Fruit fly (Drosophila melanogaster): ENCODE measurements around the gene CG11726.

CG11726 gene

dm6 chr3L:11424858-11425257 lies 30.4 kb downstream of the CG11726 start, which contains the start of gene CG7560:
Gene CG7560 (plus strand): TSS chr3L:11425158.
- TF ChIP-seq CG33017 (tag; optimal IDR thresholded peaks at IDR 0.05) (no peak), CG14711 (tag; optimal IDR thresholded peaks at IDR 0.05) (no peak), toe (GFP tag; optimal IDR thresholded peaks at IDR 0.05) (no peak), kay (GFP tag; ENCODE audit: borderline replicate concordance) (no peak), CG11617 (GFP tag; optimal IDR thresholded peaks at IDR 0.05) (no peak), cic (GFP tag; optimal IDR thresholded peaks at IDR 0.05) (no peak), CG7045 (GFP tag; optimal IDR thresholded peaks at IDR 0.05) (no peak), CG1620 (GFP tag; optimal IDR thresholded peaks at IDR 0.05) (no peak), CG5204 (GFP tag; optimal IDR thresholded peaks at IDR 0.05) (no peak), Clk (GFP tag; optimal IDR thresholded peaks at IDR 0.05) (no peak), CG12768 (GFP tag; optimal IDR thresholded peaks at IDR 0.05) (no peak), CG7101 (tag; optimal IDR thresholded peaks at IDR 0.05) (no peak), Mnt (GFP tag; optimal IDR thresholded peaks at IDR 0.05) (no peak), bab1 (GFP tag; optimal IDR thresholded peaks at IDR 0.05) (no peak), ovo (GFP tag; optimal IDR thresholded peaks at IDR 0.05) (no peak), tj (GFP tag; optimal IDR thresholded peaks at IDR 0.05) (no peak), Crg-1 (GFP tag; optimal IDR thresholded peaks at IDR 0.05) (no peak), Hr96 (GFP tag; optimal IDR thresholded peaks at IDR 0.05) (no peak)

dm6 chr3L:11428390-11428789 lies 33.9 kb downstream of the CG11726 start:
- TF ChIP-seq CG11617 (GFP tag; optimal IDR thresholded peaks at IDR 0.05) (no peak), kay (GFP tag; ENCODE audit: borderline replicate concordance) (peak; percentile 38), cic (GFP tag; optimal IDR thresholded peaks at IDR 0.05) (no peak)

DNA sequence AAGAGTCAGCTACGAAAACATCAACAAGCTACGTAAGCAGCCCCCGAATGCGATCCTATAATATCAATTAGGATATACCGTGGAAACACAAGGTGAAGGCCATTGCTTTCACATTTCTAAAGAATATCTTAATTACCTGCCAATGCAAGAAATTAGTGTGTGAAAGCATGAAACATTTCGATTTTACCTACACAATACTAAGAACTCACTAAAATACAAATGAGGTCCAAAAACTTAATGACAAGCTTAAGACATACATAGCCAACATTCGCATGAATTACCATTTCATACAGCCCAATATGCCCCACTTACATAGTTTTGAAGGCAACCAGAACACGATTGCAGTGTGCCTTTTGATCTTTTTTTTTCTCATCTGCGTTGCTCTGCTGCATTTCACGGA lies 35.2 kb downstream of the CG11726 start:
- no peak for TF ChIP-seq CG11617 (GFP tag; optimal IDR thresholded peaks at IDR 0.05)
- TF ChIP-seq CG14711 (tag; optimal IDR thresholded peaks at IDR 0.05): no peak
- TF ChIP-seq Crg-1 (GFP tag; optimal IDR thresholded peaks at IDR 0.05): no peak
- no peak for TF ChIP-seq ovo (GFP tag; optimal IDR thresholded peaks at IDR 0.05)
- no peak for TF ChIP-seq CG1620 (GFP tag; optimal IDR thresholded peaks at IDR 0.05)
- no peak for TF ChIP-seq CG33017 (tag; optimal IDR thresholded peaks at IDR 0.05)
- no peak for TF ChIP-seq Mnt (GFP tag; optimal IDR thresholded peaks at IDR 0.05)
- no peak for TF ChIP-seq CG5204 (GFP tag; optimal IDR thresholded peaks at IDR 0.05)
- no peak for TF ChIP-seq pad (GFP tag; optimal IDR thresholded peaks at IDR 0.05)
- no peak for TF ChIP-seq Hr96 (GFP tag; optimal IDR thresholded peaks at IDR 0.05)
- no peak for TF ChIP-seq CG12768 (GFP tag; optimal IDR thresholded peaks at IDR 0.05)
- TF ChIP-seq cic (GFP tag; optimal IDR thresholded peaks at IDR 0.05): no peak

DNA sequence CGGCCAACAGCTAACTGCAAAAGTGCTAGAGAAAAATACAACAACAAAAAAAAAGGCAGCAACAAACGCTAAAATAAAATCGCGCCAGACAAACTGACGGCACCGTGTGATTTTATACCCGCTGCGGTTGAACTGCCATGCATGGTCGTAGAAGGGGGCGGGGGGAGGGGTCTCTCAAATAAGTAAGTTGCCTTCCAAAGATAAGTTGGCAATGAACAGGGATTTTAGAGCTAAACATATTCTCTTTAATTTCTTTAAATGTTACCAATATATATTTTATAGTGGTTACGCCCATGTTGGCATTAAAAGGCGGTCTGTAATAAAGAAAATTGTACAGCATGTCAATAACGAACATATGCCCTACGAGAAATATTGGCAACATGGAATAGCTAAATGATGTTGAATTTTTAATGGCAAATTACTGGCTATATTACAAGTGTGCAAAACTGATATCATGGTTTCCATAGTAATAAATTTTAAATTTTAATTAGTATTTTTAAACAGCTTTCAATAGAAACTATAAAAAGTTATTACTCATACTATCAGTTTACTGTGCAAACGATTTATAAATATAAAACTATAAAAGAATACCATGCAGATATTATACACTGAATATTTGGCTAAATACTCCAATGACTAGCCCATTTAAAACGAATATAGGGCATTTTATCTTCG lies 36.9 kb downstream of the CG11726 start:
- TF ChIP-seq bab1 (GFP tag; optimal IDR thresholded peaks at IDR 0.05) (peak; percentile 70), CG7045 (GFP tag; optimal IDR thresholded peaks at IDR 0.05) (peak; percentile 89), toe (GFP tag; optimal IDR thresholded peaks at IDR 0.05) (peak; percentile 68), cnc (optimal IDR thresholded peaks at IDR 0.05) (no peak), kay (GFP tag; ENCODE audit: borderline replicate concordance) (no peak), CG1620 (GFP tag; optimal IDR thresholded peaks at IDR 0.05) (peak; percentile 83), cic (GFP tag; optimal IDR thresholded peaks at IDR 0.05) (peak; percentile 58), Mnt (GFP tag; optimal IDR thresholded peaks at IDR 0.05) (peak; percentile 32), CG7101 (tag; optimal IDR thresholded peaks at IDR 0.05) (peak; percentile 91), Crg-1 (GFP tag; optimal IDR thresholded peaks at IDR 0.05) (peak; percentile 90), CG12768 (GFP tag; optimal IDR thresholded peaks at IDR 0.05) (peak; percentile 93), Hr96 (GFP tag; optimal IDR thresholded peaks at IDR 0.05) (peak; percentile 86), Clk (GFP tag; optimal IDR thresholded peaks at IDR 0.05) (peak; percentile 73), tj (GFP tag; optimal IDR thresholded peaks at IDR 0.05) (peak; percentile 61), CG14711 (tag; optimal IDR thresholded peaks at IDR 0.05) (peak; percentile 87), pad (GFP tag; optimal IDR thresholded peaks at IDR 0.05) (peak; percentile 69), CG5204 (GFP tag; optimal IDR thresholded peaks at IDR 0.05) (peak; percentile 93), ovo (GFP tag; optimal IDR thresholded peaks at IDR 0.05) (peak; percentile 64), CG33017 (tag; optimal IDR thresholded peaks at IDR 0.05) (peak; percentile 95), CG11617 (GFP tag; optimal IDR thresholded peaks at IDR 0.05) (peak; percentile 70)

- TF ChIP-seq bab1 (GFP tag; optimal IDR thresholded peaks at IDR 0.05): no peak
- TF ChIP-seq CG12768 (GFP tag; optimal IDR thresholded peaks at IDR 0.05): no peak
- no peak for TF ChIP-seq Clk (GFP tag; optimal IDR thresholded peaks at IDR 0.05)
- no peak for TF ChIP-seq CG7101 (tag; optimal IDR thresholded peaks at IDR 0.05)
- no peak for TF ChIP-seq Mnt (GFP tag; optimal IDR thresholded peaks at IDR 0.05)
- TF ChIP-seq CG11617 (GFP tag; optimal IDR thresholded peaks at IDR 0.05): no peak
- no peak for TF ChIP-seq cnc (optimal IDR thresholded peaks at IDR 0.05)
These were observed 37.4 kb downstream of the CG11726 start for dm6 chr3L:11431926-11432323.

DNA sequence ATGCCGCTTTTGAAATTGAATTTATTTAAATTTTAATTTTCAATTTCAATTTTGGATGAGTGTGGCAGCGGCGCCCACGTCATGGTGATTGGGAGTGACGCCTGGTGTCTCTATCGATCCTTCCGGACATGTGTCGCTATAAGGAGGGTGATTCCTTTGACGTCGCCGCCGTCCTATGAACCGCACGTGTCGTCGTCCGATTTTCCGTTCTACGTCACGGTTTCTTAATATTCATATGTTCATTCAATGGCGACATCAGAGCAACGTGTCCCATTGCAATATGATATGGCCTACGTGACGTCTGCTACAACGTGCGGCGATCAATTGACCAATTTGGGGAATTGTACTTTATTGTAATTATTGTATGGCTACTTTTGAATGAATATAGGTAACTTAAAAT lies 38.0 kb downstream of the CG11726 start:
- no peak for TF ChIP-seq CG7045 (GFP tag; optimal IDR thresholded peaks at IDR 0.05)
- TF ChIP-seq kay (GFP tag; ENCODE audit: borderline replicate concordance): no peak
- TF ChIP-seq cic (GFP tag; optimal IDR thresholded peaks at IDR 0.05): no peak
- no peak for TF ChIP-seq CG5204 (GFP tag; optimal IDR thresholded peaks at IDR 0.05)
- TF ChIP-seq CG33017 (tag; optimal IDR thresholded peaks at IDR 0.05): no peak
- no peak for TF ChIP-seq CG7101 (tag; optimal IDR thresholded peaks at IDR 0.05)
- TF ChIP-seq tj (GFP tag; optimal IDR thresholded peaks at IDR 0.05): no peak
- no peak for TF ChIP-seq Clk (GFP tag; optimal IDR thresholded peaks at IDR 0.05)
- TF ChIP-seq pad (GFP tag; optimal IDR thresholded peaks at IDR 0.05): no peak
- no peak for TF ChIP-seq ovo (GFP tag; optimal IDR thresholded peaks at IDR 0.05)
- TF ChIP-seq CG1620 (GFP tag; optimal IDR thresholded peaks at IDR 0.05): no peak
- no peak for TF ChIP-seq CG11617 (GFP tag; optimal IDR thresholded peaks at IDR 0.05)
- no peak for TF ChIP-seq CG12768 (GFP tag; optimal IDR thresholded peaks at IDR 0.05)
- no peak for TF ChIP-seq CG14711 (tag; optimal IDR thresholded peaks at IDR 0.05)
- no peak for TF ChIP-seq Mnt (GFP tag; optimal IDR thresholded peaks at IDR 0.05)
- no peak for TF ChIP-seq toe (GFP tag; optimal IDR thresholded peaks at IDR 0.05)
- TF ChIP-seq cnc (optimal IDR thresholded peaks at IDR 0.05): no peak
